Fruit fly (Drosophila melanogaster) whole organism, embryonic: Measurements from ENCODE around the gene CG18268.
A peak's percentile ranks its signal among the peaks of the same experiment; 100 is the strongest.

Source experiments
- Asciz ChIP-seq: fragments of 200-800 bp; sonication (Bioruptor generic); optimal IDR thresholded peaks from 2 replicates; lab custom pipeline; 2017; ENCODE audit warnings: missing biosample characterization, mild to moderate bottlenecking, missing genetic modification characterization, missing genetic modification reagents
- Bgb ChIP-seq: fragments of 200-800 bp; sonication (Bioruptor generic); IDR thresholded peaks from 2 replicates; pipeline ENCODE4 v1.3.6; 2022; ENCODE audit warnings: missing biosample characterization, missing genetic modification characterization; ENCODE audit not compliant: partially characterized antibody
- CG10431 ChIP-seq: fragments of 200-800 bp; sonication (Bioruptor generic); optimal IDR thresholded peaks from 3 replicates; lab custom pipeline; 2018; ENCODE audit warnings: missing biosample characterization, mild to moderate bottlenecking, missing genetic modification characterization
- CG10654 ChIP-seq: fragments of 200-800 bp; sonication (Bioruptor generic); optimal IDR thresholded peaks from 2 replicates; lab custom pipeline; 2016; ENCODE audit warnings: missing biosample characterization, missing genetic modification characterization
- CG11247 ChIP-seq: fragments of 200-800 bp; sonication (Bioruptor generic); IDR thresholded peaks from 2 replicates; pipeline ENCODE4 v1.3.6; 2022; ENCODE audit warnings: missing biosample characterization, missing genetic modification characterization
- CG11696 ChIP-seq: fragments of 200-800 bp; sonication (Bioruptor generic); IDR thresholded peaks from 2 replicates; pipeline ENCODE4 v1.3.6; 2022; ENCODE audit warnings: missing biosample characterization, missing genetic modification characterization
- CG13123 ChIP-seq: fragments of 200-800 bp; sonication (Bioruptor generic); optimal IDR thresholded peaks from 2 replicates; lab custom pipeline; 2016; ENCODE audit warnings: missing biosample characterization, missing genetic modification characterization
- CG14014 ChIP-seq: fragments of 200-800 bp; sonication (Bioruptor generic); IDR thresholded peaks from 2 replicates; pipeline ENCODE4 v1.3.6; 2022; ENCODE audit warnings: missing biosample characterization, missing genetic modification characterization
- CG17359 ChIP-seq: fragments of 200-800 bp; sonication (Bioruptor generic); optimal IDR thresholded peaks from 3 replicates; lab custom pipeline; 2018; ENCODE audit warnings: missing biosample characterization, mild to moderate bottlenecking, missing genetic modification characterization, moderate library complexity
- CG17361 ChIP-seq: fragments of 200-800 bp; sonication (Bioruptor generic); IDR thresholded peaks from 3 replicates; pipeline ENCODE4 v1.3.6; 2022; ENCODE audit warnings: missing biosample characterization, missing genetic modification characterization
- CG17612 ChIP-seq: fragments of 200-800 bp; sonication (Bioruptor generic); IDR thresholded peaks from 2 replicates; pipeline ENCODE4 v1.3.6; 2022; ENCODE audit warnings: missing biosample characterization, missing genetic modification characterization
- CG18476 ChIP-seq: fragments of 200-800 bp; sonication (Bioruptor generic); optimal IDR thresholded peaks from 2 replicates; lab custom pipeline; 2016; ENCODE audit warnings: missing biosample characterization, mild to moderate bottlenecking, missing genetic modification characterization
- CG3838 ChIP-seq: fragments of 200-800 bp; sonication (Bioruptor generic); optimal IDR thresholded peaks from 3 replicates; lab custom pipeline; 2016; ENCODE audit warnings: missing biosample characterization, missing genetic modification characterization
- CG6272 ChIP-seq: fragments of 200-800 bp; sonication (Bioruptor generic); IDR thresholded peaks from 2 replicates; pipeline ENCODE4 v1.3.6; 2022; ENCODE audit warnings: missing biosample characterization, missing genetic modification characterization
- CG6689 ChIP-seq: fragments of 200-800 bp; sonication (Bioruptor generic); IDR thresholded peaks from 2 replicates; pipeline ENCODE4 v1.3.6; 2022; ENCODE audit warnings: missing biosample characterization, missing genetic modification characterization
- CG9215 ChIP-seq: fragments of 200-800 bp; sonication (Bioruptor generic); IDR thresholded peaks from 2 replicates; pipeline ENCODE4 v1.3.6; 2022; ENCODE audit warnings: missing biosample characterization, missing genetic modification characterization
- Chrac-16 ChIP-seq: fragments of 200-800 bp; sonication (Bioruptor generic); optimal IDR thresholded peaks from 3 replicates; lab custom pipeline; 2016; ENCODE audit warnings: missing biosample characterization, missing genetic modification characterization
- Deaf1 ChIP-seq: fragments of 200-800 bp; optimal IDR thresholded peaks from 3 replicates; lab custom pipeline; 2019; ENCODE audit warnings: missing biosample characterization, mild to moderate bottlenecking, missing genetic modification characterization, moderate library complexity
- Fer1 ChIP-seq: fragments of 200-800 bp; sonication (Bioruptor generic); optimal IDR thresholded peaks from 2 replicates; lab custom pipeline; 2017; ENCODE audit warnings: missing biosample characterization, mild to moderate bottlenecking, missing genetic modification characterization
- HLHmδ ChIP-seq: fragments of 200-800 bp; sonication (Bioruptor generic); optimal IDR thresholded peaks from 2 replicates; lab custom pipeline; 2018; ENCODE audit warnings: missing biosample characterization, mild to moderate bottlenecking, missing genetic modification characterization, moderate library complexity
- Kr ChIP-seq: fragments of 200-800 bp; sonication (Bioruptor generic); optimal IDR thresholded peaks from 2 replicates; lab custom pipeline; 2017; ENCODE audit warnings: missing biosample characterization, mild to moderate bottlenecking, missing genetic modification characterization
- MBD-R2 ChIP-seq: fragments of 200-800 bp; sonication (Bioruptor generic); IDR thresholded peaks from 2 replicates; pipeline ENCODE4 v1.3.6; 2022; ENCODE audit warnings: missing biosample characterization, missing genetic modification characterization
- Meics ChIP-seq: fragments of 200-800 bp; sonication (Bioruptor generic); optimal IDR thresholded peaks from 2 replicates; lab custom pipeline; 2017; ENCODE audit warnings: missing biosample characterization, mild to moderate bottlenecking, missing genetic modification characterization
- Mes4 ChIP-seq: fragments of 200-800 bp; sonication (Bioruptor generic); optimal IDR thresholded peaks from 2 replicates; lab custom pipeline; 2016; ENCODE audit warnings: missing biosample characterization, missing genetic modification characterization
- NC2α ChIP-seq: fragments of 200-800 bp; sonication (Bioruptor generic); optimal IDR thresholded peaks from 2 replicates; lab custom pipeline; 2016; ENCODE audit warnings: missing biosample characterization, missing genetic modification characterization
- Nf-YC ChIP-seq: fragments of 200-800 bp; optimal IDR thresholded peaks from 3 replicates; lab custom pipeline; 2019; ENCODE audit warnings: missing biosample characterization, mild to moderate bottlenecking, missing genetic modification characterization, moderate library complexity
- Opbp ChIP-seq: fragments of 200-800 bp; sonication (Bioruptor generic); IDR thresholded peaks from 3 replicates; pipeline ENCODE4 v1.3.6; 2022; ENCODE audit warnings: missing biosample characterization, missing genetic modification characterization; ENCODE audit not compliant: partially characterized antibody
- Ravus ChIP-seq: fragments of 200-800 bp; sonication (Bioruptor generic); IDR thresholded peaks from 2 replicates; pipeline ENCODE4 v1.3.6; 2022; ENCODE audit warnings: missing biosample characterization, missing genetic modification characterization
- Side ChIP-seq: fragments of 200-800 bp; sonication (Bioruptor generic); optimal IDR thresholded peaks from 2 replicates; lab custom pipeline; 2016; ENCODE audit warnings: missing biosample characterization, missing genetic modification characterization
- Sry-β ChIP-seq: fragments of 200-800 bp; sonication (Bioruptor generic); optimal IDR thresholded peaks from 2 replicates; lab custom pipeline; 2018; ENCODE audit warnings: missing biosample characterization, mild to moderate bottlenecking, missing genetic modification characterization, moderate library complexity
- Usf ChIP-seq: fragments of 200-800 bp; sonication (Bioruptor generic); optimal IDR thresholded peaks from 2 replicates; lab custom pipeline; 2017; ENCODE audit warnings: missing genotype, missing biosample characterization, missing genetic modification characterization
- ara ChIP-seq: fragments of 200-800 bp; sonication (Bioruptor generic); IDR thresholded peaks from 2 replicates; pipeline ENCODE4 v1.3.6; 2022; ENCODE audit warnings: missing biosample characterization, missing genetic modification characterization
- cato ChIP-seq: fragments of 200-800 bp; sonication (Bioruptor generic); optimal IDR thresholded peaks from 2 replicates; lab custom pipeline; 2016; ENCODE audit warnings: missing biosample characterization, missing genetic modification characterization, borderline replicate concordance
- corto ChIP-seq: fragments of 200-800 bp; sonication (Bioruptor generic); optimal IDR thresholded peaks from 2 replicates; lab custom pipeline; 2016; ENCODE audit warnings: missing biosample characterization, mild to moderate bottlenecking, missing genetic modification characterization, moderate library complexity
- esg ChIP-seq: fragments of 200-800 bp; sonication (Bioruptor generic); conservative IDR thresholded peaks from 2 replicates; pipeline ENCODE4 v1.3.6; 2022; ENCODE audit warnings: missing biosample characterization, missing genetic modification characterization
- jumu ChIP-seq: fragments of 200-800 bp; sonication (Bioruptor generic); optimal IDR thresholded peaks from 3 replicates; lab custom pipeline; 2016; ENCODE audit warnings: missing biosample characterization, missing genetic modification characterization
- lola ChIP-seq, 3 experiments: fragments of >200 bp in 2 of 3; fragments of 200-800 bp in 1 of 3; sonication (Bioruptor generic) in 1 of 3; optimal IDR thresholded peaks; 2 replicates each; lab custom pipeline; 2017 to 2019; ENCODE audit warnings: missing biosample characterization in 3 of 3, missing genetic modification characterization in 3 of 3, mild to moderate bottlenecking in 1 of 3, moderate library complexity in 1 of 3
- nau ChIP-seq: fragments of 200-800 bp; sonication (Bioruptor generic); optimal IDR thresholded peaks from 3 replicates; lab custom pipeline; 2017; ENCODE audit warnings: missing biosample characterization, mild to moderate bottlenecking, missing genetic modification characterization, missing genetic modification reagents
- oc ChIP-seq: fragments of 200-800 bp; sonication (Bioruptor generic); optimal IDR thresholded peaks from 2 replicates; lab custom pipeline; 2018; ENCODE audit warnings: missing biosample characterization, mild to moderate bottlenecking, missing genetic modification characterization, moderate library complexity
- pita ChIP-seq: fragments of 200-800 bp; sonication (Bioruptor generic); optimal IDR thresholded peaks from 2 replicates; lab custom pipeline; 2017; ENCODE audit warnings: missing biosample characterization, mild to moderate bottlenecking, missing genetic modification characterization
- pnt ChIP-seq: fragments of 200-800 bp; sonication (Bioruptor generic); optimal IDR thresholded peaks from 3 replicates; lab custom pipeline; 2016; ENCODE audit warnings: missing biosample characterization, missing genetic modification characterization
- slou ChIP-seq: fragments of 200-800 bp; sonication (Bioruptor generic); optimal IDR thresholded peaks from 3 replicates; lab custom pipeline; 2016; ENCODE audit warnings: missing biosample characterization, missing genetic modification characterization
- sna ChIP-seq: fragments of 200-800 bp; sonication (Bioruptor generic); IDR thresholded peaks from 2 replicates; pipeline ENCODE4 v1.3.6; 2022; ENCODE audit warnings: missing biosample characterization, missing genetic modification characterization; ENCODE audit not compliant: partially characterized antibody
- tio ChIP-seq: fragments of 200-800 bp; sonication (Bioruptor generic); optimal IDR thresholded peaks from 2 replicates; lab custom pipeline; 2017; ENCODE audit warnings: missing biosample characterization, missing genetic modification characterization, inconsistent platforms
- unc-4 ChIP-seq: fragments of 200-800 bp; sonication (Bioruptor generic); IDR thresholded peaks from 2 replicates; pipeline ENCODE4 v1.3.6; 2022; ENCODE audit warnings: missing biosample characterization, missing genetic modification characterization; ENCODE audit not compliant: partially characterized antibody
- vfl ChIP-seq: fragments of 200-800 bp; sonication (Bioruptor generic); optimal IDR thresholded peaks from 2 replicates; lab custom pipeline; 2016; ENCODE audit warnings: missing biosample characterization, missing genetic modification characterization
- vvl ChIP-seq: fragments of 200-800 bp; sonication (Bioruptor generic); IDR thresholded peaks from 2 replicates; pipeline ENCODE4 v1.3.6; 2022; ENCODE audit warnings: missing biosample characterization, missing genetic modification characterization
- zen ChIP-seq: fragments of 200-800 bp; sonication (Bioruptor generic); optimal IDR thresholded peaks from 3 replicates; lab custom pipeline; 2018; ENCODE audit warnings: missing biosample characterization, mild to moderate bottlenecking, missing genetic modification characterization, moderate library complexity

CG18268 gene

dm6 chr3R:7809662-7810621 is 5.7 kb upstream of the CG18268 start, which contains the start of the genes CG2993 and sgll (continued):
- peak; percentile 86 for TF ChIP-seq CG9215
- peak; percentile 74 for TF ChIP-seq Ravus (GFP tag; lab: Robert Waterston, UW)
- peak; percentile 93 for TF ChIP-seq Side
- peak; percentile 69 for TF ChIP-seq pita
- TF ChIP-seq MBD-R2 (GFP tag; lab: Robert Waterston, UW), result peak; percentile 62
- TF ChIP-seq lola (GFP tag; optimal IDR thresholded peaks at IDR 0.05; lab: Kevin White, UChicago), result no peak
- peak; percentile 84 for TF ChIP-seq HLHmδ (GFP tag; lab: Kevin White, UChicago)
- peak; percentile 94 for TF ChIP-seq Mes4 (GFP tag; lab: Kevin White, UChicago)
- TF ChIP-seq corto (GFP tag; lab: Kevin White, UChicago), result no peak
- no peak for TF ChIP-seq CG10431 (GFP tag; lab: Kevin White, UChicago)
- TF ChIP-seq Deaf1, result peak; percentile 96
- TF ChIP-seq NC2α (GFP tag; lab: Kevin White, UChicago), result peak; percentile 81
- peak; percentile 90 for TF ChIP-seq Meics (GFP tag; lab: Kevin White, UChicago)
- peak; percentile 83 for TF ChIP-seq slou (GFP tag; lab: Kevin White, UChicago)
- peak; percentile 32 for TF ChIP-seq Kr (GFP tag; lab: Kevin White, UChicago)
- peak; percentile 67 for TF ChIP-seq Fer1 (GFP tag; lab: Kevin White, UChicago)
- TF ChIP-seq tio, result peak; percentile 89
- peak; percentile 39 for TF ChIP-seq oc (tag; lab: Kevin White, UChicago)
- peak; percentile 96 for TF ChIP-seq pnt
- peak; percentile 87 for TF ChIP-seq CG14014 (GFP tag; lab: Robert Waterston, UW)
- TF ChIP-seq CG17612 (GFP tag; lab: Robert Waterston, UW), result peak; percentile 84
- no peak for TF ChIP-seq sna (GFP tag; lab: Robert Waterston, UW)
- TF ChIP-seq CG11696, result peak; percentile 82
- peak; percentile 71; the same call in 1 of the 2 replicates for TF ChIP-seq CG6689
- 0 out of 2 replicates have a peak, but pooled peaks have one; percentile 15 for TF ChIP-seq unc-4 (GFP tag; lab: Robert Waterston, UW)
- TF ChIP-seq CG17361 (GFP tag; lab: Robert Waterston, UW), result peak; percentile 89; the same call in 2 of the 3 replicates
- TF ChIP-seq CG3838 (GFP tag; lab: Kevin White, UChicago), result peak; percentile 84
- no peak for TF ChIP-seq nau (GFP tag; lab: Kevin White, UChicago)
- TF ChIP-seq vvl (GFP tag; lab: Robert Waterston, UW), result peak; percentile 95
- peak; percentile 51 for TF ChIP-seq vfl
- peak; percentile 93 for TF ChIP-seq jumu (GFP tag; lab: Kevin White, UChicago)
- TF ChIP-seq CG10654, result peak; percentile 92
- peak; percentile 92 for TF ChIP-seq CG17359
- peak; percentile 82 for TF ChIP-seq ara
- TF ChIP-seq CG11247 (GFP tag; lab: Robert Waterston, UW), result peak; percentile 98
- TF ChIP-seq zen (tag; lab: Kevin White, UChicago), result peak; percentile 88
- TF ChIP-seq Bgb (GFP tag; lab: Robert Waterston, UW), result peak; percentile 51
- TF ChIP-seq CG18476 (GFP tag; lab: Kevin White, UChicago), result peak; percentile 40
- peak; percentile 87 for TF ChIP-seq CG6272 (GFP tag; lab: Robert Waterston, UW)
- peak; percentile 71 for TF ChIP-seq esg (GFP tag; lab: Robert Waterston, UW)
- peak; percentile 80 for TF ChIP-seq Opbp (GFP tag; lab: Robert Waterston, UW)
- TF ChIP-seq Asciz (GFP tag; lab: Kevin White, UChicago), result peak; percentile 35
- peak; percentile 98 for TF ChIP-seq Chrac-16 (GFP tag; lab: Kevin White, UChicago)
- TF ChIP-seq Usf (GFP tag; lab: Kevin White, UChicago), result peak; percentile 82
- peak; percentile 47 for TF ChIP-seq Sry-β (GFP tag; lab: Kevin White, UChicago)
- peak; percentile 83 for TF ChIP-seq CG13123 (GFP tag; lab: Kevin White, UChicago)
- TF ChIP-seq cato, result peak; percentile 84
- peak; percentile 76 for TF ChIP-seq Nf-YC
